Fruit fly (Drosophila melanogaster) whole organism, embryonic: ENCODE measurements around the gene tai.

ENCODE experiments used
- Blimp-1 ChIP-seq: fragments of 200-800 bp; sonication (Bioruptor generic); optimal IDR thresholded peaks from 3 replicates; lab custom pipeline; 2018; ENCODE audit warnings: missing biosample characterization, missing genetic modification characterization, mild to moderate bottlenecking, moderate library complexity, missing genetic modification reagents
- CG10959 ChIP-seq: fragments of 200-800 bp; sonication (Bioruptor generic); IDR thresholded peaks from 2 replicates; pipeline ENCODE4 v1.3.6; 2022; ENCODE audit warnings: missing biosample characterization, missing genetic modification characterization
- CG11723 ChIP-seq: fragments of 200-800 bp; sonication (Bioruptor generic); optimal IDR thresholded peaks from 2 replicates; lab custom pipeline; 2017; ENCODE audit warnings: missing biosample characterization, mild to moderate bottlenecking, missing genetic modification characterization
- CG13624 ChIP-seq: fragments of 200-800 bp; sonication (Bioruptor generic); optimal IDR thresholded peaks from 2 replicates; lab custom pipeline; 2016; ENCODE audit warnings: missing biosample characterization, missing genetic modification characterization
- CG13775 ChIP-seq: fragments of 200-800 bp; sonication (Bioruptor generic); optimal IDR thresholded peaks from 3 replicates; lab custom pipeline; 2017; ENCODE audit warnings: missing biosample characterization, mild to moderate bottlenecking, missing genetic modification characterization
- CG1529 ChIP-seq: fragments of 200-800 bp; sonication (Bioruptor generic); optimal IDR thresholded peaks from 3 replicates; lab custom pipeline; 2018; ENCODE audit warnings: missing biosample characterization, missing genetic modification characterization
- CG15479 ChIP-seq: fragments of 200-800 bp; sonication (Bioruptor generic); optimal IDR thresholded peaks from 3 replicates; lab custom pipeline; 2019; ENCODE audit warnings: missing biosample characterization, mild to moderate bottlenecking, missing genetic modification characterization, moderate library complexity
- CG15601 ChIP-seq: fragments of 200-800 bp; sonication (Bioruptor generic); optimal IDR thresholded peaks from 3 replicates; lab custom pipeline; 2019; ENCODE audit warnings: missing biosample characterization, mild to moderate bottlenecking, missing genetic modification characterization, moderate library complexity
- CG16813 ChIP-seq: fragments of 200-800 bp; sonication (Bioruptor generic); IDR thresholded peaks from 3 replicates; pipeline ENCODE4 v1.3.6; 2022; ENCODE audit warnings: missing biosample characterization, missing genetic modification characterization; ENCODE audit not compliant: partially characterized antibody
- CG17359 ChIP-seq: fragments of 200-800 bp; sonication (Bioruptor generic); optimal IDR thresholded peaks from 3 replicates; lab custom pipeline; 2018; ENCODE audit warnings: missing biosample characterization, mild to moderate bottlenecking, missing genetic modification characterization, moderate library complexity
- CG2889 ChIP-seq: fragments of 200-800 bp; sonication (Bioruptor generic); IDR thresholded peaks from 3 replicates; pipeline ENCODE4 v1.3.6; 2022; ENCODE audit warnings: missing biosample characterization, missing genetic modification characterization
- CG30431 ChIP-seq: fragments of 200-800 bp; sonication (Bioruptor generic); optimal IDR thresholded peaks from 2 replicates; lab custom pipeline; 2017; ENCODE audit warnings: missing biosample characterization, missing genetic modification characterization
- CG34422 ChIP-seq: fragments of 200-800 bp; sonication (Bioruptor generic); IDR thresholded peaks from 3 replicates; pipeline ENCODE4 v1.3.6; 2022; ENCODE audit warnings: missing biosample characterization, missing genetic modification characterization
- CG4854 ChIP-seq: fragments of 200-800 bp; sonication (Bioruptor generic); optimal IDR thresholded peaks from 2 replicates; lab custom pipeline; 2016; ENCODE audit warnings: missing biosample characterization, missing genetic modification characterization, inconsistent platforms
- CG6683 ChIP-seq: fragments of 200-800 bp; sonication (Bioruptor generic); optimal IDR thresholded peaks from 2 replicates; lab custom pipeline; 2017; ENCODE audit warnings: missing biosample characterization, mild to moderate bottlenecking, missing genetic modification characterization, missing genetic modification reagents
- CG7271 ChIP-seq: fragments of 200-800 bp; sonication (Bioruptor generic); optimal IDR thresholded peaks from 2 replicates; lab custom pipeline; 2018; ENCODE audit warnings: missing biosample characterization, mild to moderate bottlenecking, missing genetic modification characterization, moderate library complexity
- CHES-1-like ChIP-seq: fragments of 200-800 bp; sonication (Bioruptor generic); optimal IDR thresholded peaks from 2 replicates; lab custom pipeline; 2016; ENCODE audit warnings: missing biosample characterization, missing genetic modification characterization
- D19B ChIP-seq: fragments of 200-800 bp; sonication (Bioruptor generic); optimal IDR thresholded peaks from 2 replicates; lab custom pipeline; 2017; ENCODE audit warnings: missing biosample characterization, mild to moderate bottlenecking, missing genetic modification characterization
- Dbx ChIP-seq: fragments of 200-800 bp; sonication (Bioruptor generic); IDR thresholded peaks from 3 replicates; pipeline ENCODE4 v1.3.6; 2022; ENCODE audit warnings: missing biosample characterization, missing genetic modification characterization
- Dll ChIP-seq: fragments of 200-800 bp; sonication (Bioruptor generic); IDR thresholded peaks from 4 replicates; pipeline ENCODE4 v1.3.6; 2022; ENCODE audit warnings: missing biosample characterization, missing genetic modification characterization; ENCODE audit not compliant: partially characterized antibody
- Dref ChIP-seq: fragments of 200-800 bp; sonication (Bioruptor generic); IDR thresholded peaks from 2 replicates; pipeline ENCODE4 v1.3.6; 2022; ENCODE audit warnings: missing biosample characterization, missing genetic modification characterization
- ERR ChIP-seq: fragments of 200-800 bp; sonication (Bioruptor generic); optimal IDR thresholded peaks from 2 replicates; lab custom pipeline; 2016; ENCODE audit warnings: missing biosample characterization, missing genetic modification characterization
- HLH3B ChIP-seq: fragments of 200-800 bp; sonication (Bioruptor generic); IDR thresholded peaks from 2 replicates; pipeline ENCODE4 v1.3.6; 2022; ENCODE audit warnings: missing biosample characterization, missing genetic modification characterization
- HmgZ ChIP-seq: fragments of 200-800 bp; sonication (Bioruptor generic); optimal IDR thresholded peaks from 2 replicates; lab custom pipeline; 2018; ENCODE audit warnings: missing biosample characterization, mild to moderate bottlenecking, missing genetic modification characterization
- Hr3 ChIP-seq: fragments of 200-800 bp; sonication (Bioruptor generic); optimal IDR thresholded peaks from 3 replicates; lab custom pipeline; 2016; ENCODE audit warnings: missing biosample characterization, missing genetic modification characterization
- Mad ChIP-seq: fragments of 200-800 bp; sonication (Bioruptor generic); optimal IDR thresholded peaks from 2 replicates; lab custom pipeline; 2016; ENCODE audit warnings: missing biosample characterization, missing genetic modification characterization
- Mes4 ChIP-seq: fragments of 200-800 bp; sonication (Bioruptor generic); optimal IDR thresholded peaks from 2 replicates; lab custom pipeline; 2016; ENCODE audit warnings: missing biosample characterization, missing genetic modification characterization
- Mrtf ChIP-seq: fragments of 200-800 bp; sonication (Bioruptor generic); IDR thresholded peaks from 3 replicates; pipeline ENCODE4 v1.3.6; 2022; ENCODE audit warnings: missing biosample characterization, missing genetic modification characterization
- NC2β ChIP-seq: fragments of 200-800 bp; sonication (Bioruptor generic); optimal IDR thresholded peaks from 2 replicates; lab custom pipeline; 2016; ENCODE audit warnings: missing biosample characterization, missing genetic modification characterization
- Ravus ChIP-seq: fragments of 200-800 bp; sonication (Bioruptor generic); IDR thresholded peaks from 2 replicates; pipeline ENCODE4 v1.3.6; 2022; ENCODE audit warnings: missing biosample characterization, missing genetic modification characterization
- Sox100B ChIP-seq: fragments of 200-800 bp; sonication (Bioruptor generic); optimal IDR thresholded peaks from 3 replicates; lab custom pipeline; 2018; ENCODE audit warnings: missing biosample characterization, mild to moderate bottlenecking, missing genetic modification characterization
- Sry-β ChIP-seq: fragments of 200-800 bp; sonication (Bioruptor generic); optimal IDR thresholded peaks from 2 replicates; lab custom pipeline; 2018; ENCODE audit warnings: missing biosample characterization, mild to moderate bottlenecking, missing genetic modification characterization, moderate library complexity
- Trl ChIP-seq, 3 experiments: fragments of >200 bp in 2 of 3; fragments of 200-800 bp in 1 of 3; sonication (Bioruptor generic) in 1 of 3; optimal IDR thresholded peaks; 2 replicates in 1 of 3; 3 replicates in 2 of 3; lab custom pipeline; 2016 to 2017; ENCODE audit warnings: missing biosample characterization in 1 of 3, missing genetic modification characterization in 1 of 3
- Xbp1 ChIP-seq: fragments of 200-800 bp; sonication (Bioruptor generic); optimal IDR thresholded peaks from 3 replicates; lab custom pipeline; 2016; ENCODE audit warnings: missing biosample characterization, mild to moderate bottlenecking, missing genetic modification characterization
- aop ChIP-seq: fragments of 200-800 bp; sonication (Bioruptor generic); IDR thresholded peaks from 2 replicates; pipeline ENCODE4 v1.3.6; 2022; ENCODE audit warnings: missing biosample characterization, missing genetic modification characterization
- bsh ChIP-seq, 2 experiments: fragments of 200-800 bp; sonication (Bioruptor generic); optimal IDR thresholded peaks; 2 replicates each; lab custom pipeline; 2017 to 2018; ENCODE audit warnings: mild to moderate bottlenecking in 2 of 2, missing biosample characterization in 2 of 2, missing genetic modification characterization in 2 of 2, moderate library complexity in 1 of 2
- chinmo ChIP-seq: fragments of 200-800 bp; sonication (Bioruptor generic); IDR thresholded peaks from 4 replicates; pipeline ENCODE4 v1.3.6; 2022; ENCODE audit warnings: missing biosample characterization, missing genetic modification characterization; ENCODE audit not compliant: partially characterized antibody
- chm ChIP-seq: fragments of 200-800 bp; sonication (Bioruptor generic); IDR thresholded peaks from 2 replicates; pipeline ENCODE4 v1.3.6; 2022; ENCODE audit warnings: missing biosample characterization, missing genetic modification characterization
- dm ChIP-seq: fragments of 200-800 bp; sonication (Bioruptor generic); optimal IDR thresholded peaks from 3 replicates; lab custom pipeline; 2016; ENCODE audit warnings: missing biosample characterization, missing genetic modification characterization
- ftz-f1 ChIP-seq: fragments of 200-800 bp; sonication (Bioruptor generic); optimal IDR thresholded peaks from 2 replicates; lab custom pipeline; 2016; ENCODE audit warnings: missing biosample characterization, missing genetic modification characterization
- grn ChIP-seq: fragments of 200-800 bp; sonication (Bioruptor generic); optimal IDR thresholded peaks from 3 replicates; lab custom pipeline; 2017; ENCODE audit warnings: missing biosample characterization, missing genetic modification characterization
- kni ChIP-seq: fragments of 200-800 bp; sonication (Bioruptor generic); optimal IDR thresholded peaks from 3 replicates; lab custom pipeline; 2017; ENCODE audit warnings: mild to moderate bottlenecking, missing biosample characterization, missing genetic modification reagents, missing genetic modification characterization
- lab ChIP-seq: fragments of 200-800 bp; sonication (Bioruptor generic); optimal IDR thresholded peaks from 3 replicates; lab custom pipeline; 2017; ENCODE audit warnings: missing biosample characterization, missing genetic modification characterization, mild to moderate bottlenecking, moderate library complexity, missing genetic modification reagents
- maf-S ChIP-seq: fragments of 200-800 bp; sonication (Bioruptor generic); optimal IDR thresholded peaks from 2 replicates; lab custom pipeline; 2016; ENCODE audit warnings: missing biosample characterization, missing genetic modification characterization
- nmo ChIP-seq: fragments of 200-800 bp; sonication (Bioruptor generic); optimal IDR thresholded peaks from 2 replicates; lab custom pipeline; 2018; ENCODE audit warnings: missing biosample characterization, mild to moderate bottlenecking, missing genetic modification characterization, moderate library complexity
- psq ChIP-seq: fragments of 200-800 bp; sonication (Bioruptor generic); optimal IDR thresholded peaks from 2 replicates; lab custom pipeline; 2017; ENCODE audit warnings: missing biosample characterization, missing genetic modification characterization
- row ChIP-seq: fragments of 200-800 bp; sonication (Bioruptor generic); IDR thresholded peaks from 3 replicates; pipeline ENCODE4 v1.3.6; 2022; ENCODE audit warnings: missing biosample characterization, missing genetic modification characterization
- schlank ChIP-seq: fragments of 200-800 bp; sonication (Bioruptor generic); optimal IDR thresholded peaks from 2 replicates; lab custom pipeline; 2018; ENCODE audit warnings: missing biosample characterization, mild to moderate bottlenecking, missing genetic modification characterization
- vvl ChIP-seq: fragments of 200-800 bp; sonication (Bioruptor generic); IDR thresholded peaks from 2 replicates; pipeline ENCODE4 v1.3.6; 2022; ENCODE audit warnings: missing biosample characterization, missing genetic modification characterization

Gene tai

dm6 chr2L:9229694-9230093 is 63.1 kb downstream of the tai start (continued):
- no peak for TF ChIP-seq CG17359 (tag; lab: Kevin White, UChicago)
- TF ChIP-seq Hr3 (GFP tag; lab: Kevin White, UChicago): peak; percentile 1
- TF ChIP-seq vvl (GFP tag; lab: Robert Waterston, UW): peak; percentile 29; the same call in 1 of the 2 replicates
- peak; percentile 44 for TF ChIP-seq ftz-f1 (GFP tag; lab: Kevin White, UChicago)
- TF ChIP-seq chinmo (GFP tag; lab: Robert Waterston, UW): peak; percentile 83; the same call in 3 of the 4 replicates
- no peak for TF ChIP-seq Mes4
- TF ChIP-seq CG6683 (GFP tag; lab: Kevin White, UChicago): no peak
- no peak for TF ChIP-seq maf-S

- TF ChIP-seq Xbp1 (GFP tag; lab: Kevin White, UChicago) (no peak), kni (GFP tag; lab: Kevin White, UChicago) (no peak), CG13775 (GFP tag; lab: Kevin White, UChicago) (no peak), chm (GFP tag; lab: Robert Waterston, UW) (no peak), CG2889 (GFP tag; lab: Robert Waterston, UW) (no peak), dm (GFP tag; lab: Kevin White, UChicago) (no peak), Sry-β (GFP tag; lab: Kevin White, UChicago) (no peak), Mad (GFP tag; lab: Kevin White, UChicago) (no peak), Mrtf (no peak), nmo (GFP tag; lab: Kevin White, UChicago) (no peak), D19B (GFP tag; lab: Kevin White, UChicago) (no peak), NC2β (GFP tag; lab: Kevin White, UChicago) (no peak), Dbx (GFP tag; lab: Robert Waterston, UW) (no peak), Trl (optimal IDR thresholded peaks at IDR 0.05; lab: Kevin White, UChicago) (no peak), Trl (GFP tag; optimal IDR thresholded peaks at IDR 0.05; lab: Kevin White, UChicago) (no peak), row (GFP tag; lab: Robert Waterston, UW) (peak; percentile 40; the same call in 1 of the 3 replicates), grn (no peak), aop (GFP tag; lab: Robert Waterston, UW) (no peak), CG1529 (GFP tag; lab: Kevin White, UChicago) (no peak), CG30431 (no peak), Dref (GFP tag; lab: Robert Waterston, UW) (no peak), HLH3B (GFP tag; lab: Robert Waterston, UW) (no peak), Dll (no peak), ERR (GFP tag; lab: Kevin White, UChicago) (no peak), CG10959 (GFP tag; lab: Robert Waterston, UW) (no peak), CG4854 (no peak), CG13624 (GFP tag; lab: Kevin White, UChicago) (no peak), HmgZ (tag; lab: Kevin White, UChicago) (no peak), CG15479 (no peak), Sox100B (no peak), CHES-1-like (GFP tag; lab: Kevin White, UChicago) (no peak), CG15601 (tag; lab: Kevin White, UChicago) (no peak), bsh (GFP tag; optimal IDR thresholded peaks at IDR 0.05; lab: Kevin White, UChicago) (peak in 1 of 2 experiments; percentile 72), CG7271 (no peak), psq (no peak), Blimp-1 (no peak), CG16813 (GFP tag; lab: Robert Waterston, UW) (no peak), schlank (tag; lab: Kevin White, UChicago) (no peak), CG11723 (GFP tag; lab: Kevin White, UChicago) (no peak), CG34422 (GFP tag; lab: Robert Waterston, UW) (no peak), lab (GFP tag; lab: Kevin White, UChicago) (no peak), Ravus (GFP tag; lab: Robert Waterston, UW) (no peak)
These were observed 65.3 kb downstream of the tai start for dm6 chr2L:9231760-9232431.
